Worm (Caenorhabditis elegans): ENCODE results near the gene nhr-155.

Gene nhr-155

DNA sequence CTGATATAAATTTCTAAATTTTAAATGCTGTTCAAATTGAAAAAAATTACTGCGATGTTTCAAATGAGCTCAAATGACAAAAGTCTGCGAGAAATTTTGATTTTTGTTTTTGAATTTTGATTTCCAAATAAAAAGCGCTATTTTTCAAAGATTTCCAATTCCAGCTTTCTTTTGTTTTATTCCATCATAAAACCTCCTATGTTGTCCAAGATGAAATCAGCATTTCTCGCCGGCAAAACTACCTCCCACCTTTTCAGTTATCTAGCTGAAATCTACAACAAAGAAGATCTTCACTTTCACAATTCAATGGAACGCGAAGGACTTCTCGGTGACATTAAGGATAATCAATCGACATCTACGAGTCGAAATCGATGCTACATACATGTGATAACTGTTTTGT, 39.7 kb downstream of the nhr-155 start, which contains the start of gene K06H6.4:
TSS of gene K06H6.4 (plus strand) at position 301 of the 400 bp plus-strand sequence.
- TF ChIP-seq tbx-37 (GFP tag; conservative IDR thresholded peaks at IDR 0.05) (no peak), B0310.2 (tag; optimal IDR thresholded peaks at IDR 0.05) (no peak)

ce11 chrV:581616-582015, 42.4 kb downstream of the nhr-155 start, which contains the start of gene nstp-7:
TSS of gene nstp-7 (plus strand) at chrV:581916.
- no peak for TF ChIP-seq ceh-36 (tag; optimal IDR thresholded peaks at IDR 0.05)
- no peak for TF ChIP-seq aly-1 (tag; optimal IDR thresholded peaks at IDR 0.05)
- TF ChIP-seq hmg-4 (GFP tag; optimal IDR thresholded peaks at IDR 0.05): no peak
- TF ChIP-seq sea-1 (GFP tag; conservative IDR thresholded peaks at IDR 0.05): no peak

ce11 chrV:585472-585871, 46.2 kb downstream of the nhr-155 start, which contains the start of gene K06H6.2:
TSS of gene K06H6.2 (plus strand) at chrV:585772.
- TF ChIP-seq ama-1 (optimal IDR thresholded peaks at IDR 0.05) (no peak), tbx-11 (GFP tag; IDR thresholded peaks at IDR 0.05) (no peak), tra-4 (tag; optimal IDR thresholded peaks at IDR 0.05) (no peak), aly-1 (tag; optimal IDR thresholded peaks at IDR 0.05) (no peak), ceh-36 (tag; optimal IDR thresholded peaks at IDR 0.05) (no peak), ceh-13 (GFP tag; optimal IDR thresholded peaks at IDR 0.05) (no peak), hmg-4 (GFP tag; optimal IDR thresholded peaks at IDR 0.05) (no peak)

ce11 chrV:587818-588217, 48.6 kb downstream of the nhr-155 start, which contains the start of gene K06H6.1:
TSS of gene K06H6.1 (plus strand) at chrV:588118.
- no peak for TF ChIP-seq B0310.2 (tag; optimal IDR thresholded peaks at IDR 0.05)
- no peak for TF ChIP-seq sea-1 (GFP tag; conservative IDR thresholded peaks at IDR 0.05)
- no peak for TF ChIP-seq ceh-36 (tag; optimal IDR thresholded peaks at IDR 0.05)
- no peak for TF ChIP-seq hmbx-1 (tag; optimal IDR thresholded peaks at IDR 0.05)
- no peak for TF ChIP-seq hnd-1 (tag; optimal IDR thresholded peaks at IDR 0.05)
- no peak for TF ChIP-seq scrt-1 (GFP tag; IDR thresholded peaks at IDR 0.05)
- no peak for TF ChIP-seq hmg-4 (GFP tag; optimal IDR thresholded peaks at IDR 0.05)
- TF ChIP-seq flt-1 (GFP tag; IDR thresholded peaks at IDR 0.05): no peak
- no peak for TF ChIP-seq tbx-37 (GFP tag; conservative IDR thresholded peaks at IDR 0.05)
- TF ChIP-seq ceh-13 (GFP tag; optimal IDR thresholded peaks at IDR 0.05): no peak
- TF ChIP-seq pes-1 (GFP tag; IDR thresholded peaks at IDR 0.05): no peak
- no peak for TF ChIP-seq tbx-11 (GFP tag; IDR thresholded peaks at IDR 0.05)
- TF ChIP-seq aly-1 (tag; optimal IDR thresholded peaks at IDR 0.05): no peak
- no peak for TF ChIP-seq ama-1 (optimal IDR thresholded peaks at IDR 0.05)
- no peak for TF ChIP-seq F13C5.2 (tag; optimal IDR thresholded peaks at IDR 0.05)
- TF ChIP-seq ets-7 (tag; optimal IDR thresholded peaks at IDR 0.05): no peak
- TF ChIP-seq tra-4 (tag; optimal IDR thresholded peaks at IDR 0.05): no peak

- TF ChIP-seq F13C5.2 (tag; optimal IDR thresholded peaks at IDR 0.05) (no peak), hmbx-1 (tag; optimal IDR thresholded peaks at IDR 0.05) (no peak), ama-1 (optimal IDR thresholded peaks at IDR 0.05) (no peak), hmg-4 (GFP tag; optimal IDR thresholded peaks at IDR 0.05) (no peak), aly-1 (tag; optimal IDR thresholded peaks at IDR 0.05) (no peak), ets-7 (tag; optimal IDR thresholded peaks at IDR 0.05) (no peak), tbx-11 (GFP tag; IDR thresholded peaks at IDR 0.05) (no peak), ceh-13 (GFP tag; optimal IDR thresholded peaks at IDR 0.05) (no peak), sea-1 (GFP tag; conservative IDR thresholded peaks at IDR 0.05) (no peak), scrt-1 (GFP tag; IDR thresholded peaks at IDR 0.05) (no peak), flt-1 (GFP tag; IDR thresholded peaks at IDR 0.05) (no peak), tbx-37 (GFP tag; conservative IDR thresholded peaks at IDR 0.05) (no peak), pes-1 (GFP tag; IDR thresholded peaks at IDR 0.05) (no peak), ceh-36 (tag; optimal IDR thresholded peaks at IDR 0.05) (no peak), tra-4 (tag; optimal IDR thresholded peaks at IDR 0.05) (no peak)
Measured at ce11 chrV:590182-590581, 50.9 kb downstream of the nhr-155 start, which contains the start of gene ZK488.6. TSS of gene ZK488.6 (plus strand) at chrV:590482.

All from whole organism, early embryonic.